Worm (Caenorhabditis elegans) whole organism, midembryonic: ENCODE measurements around the gene pab-2.

Source experiments
- T22C8.4 ChIP-seq: fragments of 200-800 bp; sonication (Bioruptor generic); IDR thresholded peaks from 2 replicates; pipeline ENCODE4 v1.3.6; 2022; ENCODE audit warnings: missing genetic modification characterization, missing compliant biosample characterization
- cog-1 ChIP-seq: sonication (generic microtip); optimal IDR thresholded peaks from 2 replicates; lab custom pipeline; 2016; ENCODE audit warnings: missing genetic modification characterization, missing compliant biosample characterization
- flt-1 ChIP-seq: fragments of 200-800 bp; sonication (Bioruptor generic); IDR thresholded peaks from 2 replicates; pipeline ENCODE4 v1.3.6; 2022; ENCODE audit warnings: missing genetic modification characterization, missing compliant biosample characterization
- klf-2 ChIP-seq: fragments of 200-800 bp; sonication (Bioruptor generic); conservative IDR thresholded peaks from 2 replicates; pipeline ENCODE4 v1.3.6; 2022; ENCODE audit warnings: missing genetic modification reagents, missing genetic modification characterization, missing compliant biosample characterization
- med-1 ChIP-seq: sonication (generic microtip); optimal IDR thresholded peaks from 2 replicates; lab custom pipeline; 2017; ENCODE audit warnings: missing genetic modification characterization, mild to moderate bottlenecking, missing compliant biosample characterization, antibody characterized with exemption, missing genetic modification reagents; ENCODE audit not compliant: insufficient read depth
- ref-1 ChIP-seq: fragments of 200-800 bp; sonication (Bioruptor generic); conservative IDR thresholded peaks from 2 replicates; pipeline ENCODE4 v1.3.6; 2022; ENCODE audit warnings: missing genetic modification reagents, missing genetic modification characterization, missing compliant biosample characterization
- tab-1 ChIP-seq: fragments of 200-800 bp; sonication (Bioruptor generic); IDR thresholded peaks from 2 replicates; pipeline ENCODE4 v1.3.6; 2022; ENCODE audit warnings: missing genetic modification characterization, missing compliant biosample characterization
- ztf-23 ChIP-seq: fragments of 200-800 bp; sonication (Bioruptor generic); IDR thresholded peaks from 2 replicates; pipeline ENCODE4 v1.3.6; 2022; ENCODE audit warnings: missing genetic modification reagents, missing genetic modification characterization, missing compliant biosample characterization
- ztf-29 ChIP-seq: fragments of 200-800 bp; sonication (Bioruptor generic); IDR thresholded peaks from 2 replicates; pipeline ENCODE4 v1.3.6; 2022; ENCODE audit warnings: missing genetic modification reagents, missing genetic modification characterization, missing compliant biosample characterization

pab-2 gene

DNA sequence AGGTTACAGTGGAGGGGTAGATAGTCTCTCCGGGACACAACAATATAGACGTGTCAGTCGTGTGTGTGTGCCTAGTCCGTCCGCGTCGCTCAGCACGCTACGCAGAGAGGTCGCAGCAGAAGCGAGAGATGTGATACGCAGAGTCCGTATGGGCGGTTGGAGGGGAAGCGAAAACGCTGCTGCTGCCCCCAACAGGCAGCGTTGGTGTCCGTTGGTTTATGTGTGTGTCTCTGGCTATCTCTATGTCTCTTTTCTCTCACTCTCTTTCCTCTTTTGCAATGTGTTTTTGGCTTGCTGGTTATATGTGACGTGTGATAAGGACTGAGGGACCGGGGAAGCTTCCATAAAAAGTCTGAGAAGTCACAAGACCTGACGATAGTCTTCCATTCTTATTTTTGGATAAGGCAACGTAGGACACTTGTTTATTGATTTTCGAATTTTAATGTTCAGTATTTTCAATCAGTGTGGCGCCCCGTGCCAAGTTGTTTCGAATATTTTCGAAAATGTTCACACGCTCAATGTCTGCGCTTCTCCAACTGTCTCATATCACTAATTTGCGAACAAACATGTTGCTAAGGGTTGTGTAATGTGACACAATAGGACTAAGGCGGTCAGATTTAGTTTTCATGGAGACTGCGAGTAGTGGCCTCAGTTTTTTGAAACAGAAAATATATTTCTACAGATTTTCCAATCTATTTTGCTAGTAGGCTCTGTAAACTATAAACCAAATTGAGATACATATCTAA is at the start of gene pab-2:
pab-2 (minus strand) TSS at position 69 of the 746 bp plus-strand sequence.
- TF ChIP-seq ref-1 (GFP tag; lab: Robert Waterston, UW): no peak
- TF ChIP-seq T22C8.4 (GFP tag; lab: Robert Waterston, UW): no peak
- TF ChIP-seq tab-1 (GFP tag; lab: Robert Waterston, UW): no peak
- TF ChIP-seq cog-1 (tag; lab: Kevin White, UChicago): peak; percentile 69
- 0 out of 2 replicates have a peak, but pooled peaks have one; percentile 39 for TF ChIP-seq flt-1 (GFP tag; lab: Robert Waterston, UW)
- TF ChIP-seq klf-2: no peak
- no peak for TF ChIP-seq med-1 (GFP tag; lab: Kevin White, UChicago)
- peak; percentile 73 for TF ChIP-seq ztf-29 (GFP tag; lab: Robert Waterston, UW)
- peak; percentile 72 for TF ChIP-seq ztf-23 (GFP tag; lab: Robert Waterston, UW)

- TF ChIP-seq klf-2 (no peak), ztf-29 (GFP tag; lab: Robert Waterston, UW) (no peak), T22C8.4 (GFP tag; lab: Robert Waterston, UW) (no peak), tab-1 (GFP tag; lab: Robert Waterston, UW) (no peak), cog-1 (tag; lab: Kevin White, UChicago) (no peak), flt-1 (GFP tag; lab: Robert Waterston, UW) (no peak), ztf-23 (GFP tag; lab: Robert Waterston, UW) (no peak), ref-1 (GFP tag; lab: Robert Waterston, UW) (no peak), med-1 (GFP tag; lab: Kevin White, UChicago) (no peak)
Measured at ce11 chrX:13574029-13574428, 46.8 kb upstream of the pab-2 start.

ce11 chrX:13569854-13570253 is 42.6 kb upstream of the pab-2 start, which contains the start of gene R01E6.7:
TSS of gene R01E6.7 (minus strand) at chrX:13569954.
- TF ChIP-seq ztf-29 (GFP tag; lab: Robert Waterston, UW) (no peak), tab-1 (GFP tag; lab: Robert Waterston, UW) (no peak), cog-1 (tag; lab: Kevin White, UChicago) (no peak), ref-1 (GFP tag; lab: Robert Waterston, UW) (no peak), T22C8.4 (GFP tag; lab: Robert Waterston, UW) (no peak), flt-1 (GFP tag; lab: Robert Waterston, UW) (no peak), klf-2 (no peak), med-1 (GFP tag; lab: Kevin White, UChicago) (no peak), ztf-23 (GFP tag; lab: Robert Waterston, UW) (no peak)

DNA sequence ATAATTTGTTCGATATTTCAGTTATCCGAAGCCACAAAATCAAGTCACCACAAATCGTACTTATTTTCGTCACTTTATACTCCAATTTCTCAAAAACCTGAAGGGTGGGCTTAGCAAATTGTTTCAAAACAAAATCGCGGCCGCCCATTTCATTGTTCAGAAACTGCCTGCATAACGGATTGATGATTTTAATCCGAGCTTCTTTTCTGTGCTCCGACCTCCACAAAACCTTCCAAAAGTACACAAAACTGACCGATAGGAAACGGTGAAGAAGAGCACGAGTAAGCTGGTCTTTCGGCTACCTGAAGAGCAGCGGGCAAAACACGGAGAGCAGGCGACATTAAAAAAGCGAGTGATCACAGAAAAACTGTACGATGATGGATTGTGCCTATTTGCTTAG is 39.2 kb upstream of the pab-2 start, which contains the start of gene R01E6.2:
R01E6.2 (minus strand) TSS at position 101 of the 400 bp plus-strand sequence.
- TF ChIP-seq ref-1 (GFP tag; lab: Robert Waterston, UW) (no peak), med-1 (GFP tag; lab: Kevin White, UChicago) (no peak), T22C8.4 (GFP tag; lab: Robert Waterston, UW) (no peak), ztf-23 (GFP tag; lab: Robert Waterston, UW) (no peak), cog-1 (tag; lab: Kevin White, UChicago) (no peak), ztf-29 (GFP tag; lab: Robert Waterston, UW) (no peak), klf-2 (no peak), tab-1 (GFP tag; lab: Robert Waterston, UW) (no peak), flt-1 (GFP tag; lab: Robert Waterston, UW) (no peak)

ce11 chrX:13561954-13562353 is 34.7 kb upstream of the pab-2 start:
- TF ChIP-seq T22C8.4 (GFP tag; lab: Robert Waterston, UW) (no peak), ztf-29 (GFP tag; lab: Robert Waterston, UW) (no peak), flt-1 (GFP tag; lab: Robert Waterston, UW) (no peak), cog-1 (tag; lab: Kevin White, UChicago) (no peak), tab-1 (GFP tag; lab: Robert Waterston, UW) (no peak), med-1 (GFP tag; lab: Kevin White, UChicago) (no peak), ztf-23 (GFP tag; lab: Robert Waterston, UW) (no peak), klf-2 (no peak)

DNA sequence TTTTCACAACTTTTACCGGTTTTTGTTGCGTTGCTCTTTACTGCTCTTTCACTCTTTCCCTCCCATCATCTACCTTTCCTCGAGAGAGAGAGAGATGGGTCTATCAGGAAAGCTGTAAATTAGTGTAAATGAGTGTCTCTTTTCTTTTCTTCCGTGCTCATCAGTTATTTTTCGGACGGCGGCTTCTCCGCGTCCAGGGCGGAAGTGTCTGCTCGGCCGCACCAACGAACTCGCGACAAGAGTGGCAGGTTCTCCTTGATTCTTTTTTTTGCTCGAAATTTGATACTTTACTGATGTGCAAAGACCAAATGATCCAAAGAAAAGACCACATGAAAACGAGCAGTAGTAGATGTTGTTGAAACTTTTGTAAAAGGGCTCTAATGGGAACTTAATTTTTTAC is 31.5 kb upstream of the pab-2 start:
- TF ChIP-seq cog-1 (tag; lab: Kevin White, UChicago) (no peak), med-1 (GFP tag; lab: Kevin White, UChicago) (no peak), T22C8.4 (GFP tag; lab: Robert Waterston, UW) (no peak), ref-1 (GFP tag; lab: Robert Waterston, UW) (no peak), tab-1 (GFP tag; lab: Robert Waterston, UW) (no peak), klf-2 (no peak), flt-1 (GFP tag; lab: Robert Waterston, UW) (no peak), ztf-23 (GFP tag; lab: Robert Waterston, UW) (no peak)

- TF ChIP-seq klf-2 (no peak), ztf-29 (GFP tag; lab: Robert Waterston, UW) (no peak), ztf-23 (GFP tag; lab: Robert Waterston, UW) (no peak), flt-1 (GFP tag; lab: Robert Waterston, UW) (no peak), cog-1 (tag; lab: Kevin White, UChicago) (no peak), T22C8.4 (GFP tag; lab: Robert Waterston, UW) (no peak), ref-1 (GFP tag; lab: Robert Waterston, UW) (no peak), med-1 (GFP tag; lab: Kevin White, UChicago) (no peak), tab-1 (GFP tag; lab: Robert Waterston, UW) (no peak)
Measured at ce11 chrX:13556066-13556465, 28.9 kb upstream of the pab-2 start, which contains the start of gene glb-20. TSS of gene glb-20 (minus strand) at chrX:13556166.

- TF ChIP-seq cog-1 (tag; lab: Kevin White, UChicago): no peak
- TF ChIP-seq ref-1 (GFP tag; lab: Robert Waterston, UW): no peak
- TF ChIP-seq ztf-29 (GFP tag; lab: Robert Waterston, UW): no peak
- TF ChIP-seq T22C8.4 (GFP tag; lab: Robert Waterston, UW): no peak
- no peak for TF ChIP-seq tab-1 (GFP tag; lab: Robert Waterston, UW)
- TF ChIP-seq med-1 (GFP tag; lab: Kevin White, UChicago): no peak
- no peak for TF ChIP-seq ztf-23 (GFP tag; lab: Robert Waterston, UW)
- TF ChIP-seq flt-1 (GFP tag; lab: Robert Waterston, UW): no peak
- TF ChIP-seq klf-2: no peak
Measured at ce11 chrX:13555098-13555497, 27.9 kb upstream of the pab-2 start.
